Worm (Caenorhabditis elegans) whole organism, young adult: ENCODE measurements around the gene cdh-4.

Experiments used
- C06A6.2 ChIP-seq: fragments of 200-800 bp; sonication (Bioruptor generic); conservative IDR thresholded peaks from 2 replicates; pipeline ENCODE4 v1.3.6; 2022; ENCODE audit warnings: missing genetic modification characterization, missing compliant biosample characterization
- F10E7.11 ChIP-seq: sonication (generic microtip); optimal IDR thresholded peaks from 2 replicates; lab custom pipeline; 2017; ENCODE audit warnings: mild to moderate bottlenecking, missing genetic modification characterization, moderate library complexity, missing compliant biosample characterization
- F39B2.1 ChIP-seq: fragments of 200-800 bp; sonication (Bioruptor generic); IDR thresholded peaks from 2 replicates; pipeline ENCODE4 v1.3.6; 2022; ENCODE audit warnings: missing genetic modification reagents, missing genetic modification characterization, missing compliant biosample characterization
- F49E8.2 ChIP-seq: sonication (generic microtip); optimal IDR thresholded peaks from 3 replicates; lab custom pipeline; 2017; ENCODE audit warnings: missing genetic modification characterization, mild to moderate bottlenecking, missing compliant biosample characterization, antibody characterized with exemption, moderate library complexity; ENCODE audit not compliant: insufficient read depth
- F57A8.1 ChIP-seq: fragments of 200-800 bp; sonication (Bioruptor generic); optimal IDR thresholded peaks from 2 replicates; lab custom pipeline; 2018; ENCODE audit warnings: mild to moderate bottlenecking, missing genetic modification characterization, moderate library complexity, missing compliant biosample characterization
- F57C9.4 ChIP-seq: sonication (generic microtip); optimal IDR thresholded peaks from 2 replicates; lab custom pipeline; 2017; ENCODE audit warnings: mild to moderate bottlenecking, missing genetic modification characterization, missing compliant biosample characterization
- Y53G8AR.9 ChIP-seq: fragments of 200-800 bp; sonication (Bioruptor generic); conservative IDR thresholded peaks from 2 replicates; pipeline ENCODE4 v1.3.6; 2022; ENCODE audit warnings: missing genetic modification reagents, missing genetic modification characterization, missing compliant biosample characterization
- Y67H2A.10 ChIP-seq: fragments of 200-800 bp; sonication (Bioruptor generic); conservative IDR thresholded peaks from 2 replicates; pipeline ENCODE4 v1.3.6; 2022; ENCODE audit warnings: missing genetic modification reagents, missing genetic modification characterization, missing compliant biosample characterization
- aptf-2 ChIP-seq: fragments of 200-800 bp; sonication (Bioruptor generic); conservative IDR thresholded peaks from 2 replicates; pipeline ENCODE4 v1.3.6; 2022; ENCODE audit warnings: missing genetic modification reagents, missing genetic modification characterization, missing compliant biosample characterization
- atf-7 ChIP-seq: sonication (generic microtip); optimal IDR thresholded peaks from 2 replicates; lab custom pipeline; 2017; ENCODE audit warnings: mild to moderate bottlenecking, missing genetic modification characterization, missing compliant biosample characterization
- athp-1 ChIP-seq: sonication (generic microtip); optimal IDR thresholded peaks from 2 replicates; lab custom pipeline; 2017; ENCODE audit warnings: mild to moderate bottlenecking, missing genetic modification characterization, missing compliant biosample characterization
- attf-5 ChIP-seq: fragments of 200-800 bp; sonication (Bioruptor generic); optimal IDR thresholded peaks from 2 replicates; lab custom pipeline; 2018; ENCODE audit warnings: mild to moderate bottlenecking, missing genetic modification characterization, missing compliant biosample characterization
- bed-1 ChIP-seq: fragments of 200-800 bp; sonication (Bioruptor generic); IDR thresholded peaks from 2 replicates; pipeline ENCODE4 v1.3.6; 2022; ENCODE audit warnings: missing genetic modification reagents, missing genetic modification characterization, missing compliant biosample characterization
- cebp-1 ChIP-seq, 2 experiments: fragments of 200-800 bp in 1 of 2; sonication (Bioruptor generic) in 1 of 2; sonication (generic microtip) in 1 of 2; IDR thresholded peaks in 1 of 2; optimal IDR thresholded peaks in 1 of 2; 2 replicates each; pipeline versions ENCODE4 v1.3.6 to Lab custom; 2017 to 2022; ENCODE audit warnings: missing compliant biosample characterization in 2 of 2, missing genetic modification characterization in 2 of 2, mild to moderate bottlenecking in 1 of 2, missing genetic modification reagents in 1 of 2, moderate library complexity in 1 of 2
- cebp-2 ChIP-seq: fragments of 200-800 bp; sonication (Bioruptor generic); IDR thresholded peaks from 2 replicates; pipeline ENCODE4 v1.3.6; 2022; ENCODE audit warnings: missing genetic modification characterization, missing compliant biosample characterization
- ceh-100 ChIP-seq: fragments of 200-800 bp; sonication (Bioruptor generic); IDR thresholded peaks from 2 replicates; pipeline ENCODE4 v1.3.6; 2022; ENCODE audit warnings: missing genetic modification reagents, missing genetic modification characterization, missing compliant biosample characterization
- ceh-27 ChIP-seq: fragments of 200-800 bp; sonication (Bioruptor generic); optimal IDR thresholded peaks from 2 replicates; lab custom pipeline; 2018; ENCODE audit warnings: mild to moderate bottlenecking, missing genetic modification characterization, moderate library complexity, missing compliant biosample characterization
- ceh-40 ChIP-seq: fragments of 200-800 bp; sonication (Bioruptor generic); IDR thresholded peaks from 2 replicates; pipeline ENCODE4 v1.3.6; 2022; ENCODE audit warnings: missing genetic modification characterization, missing compliant biosample characterization
- ceh-58 ChIP-seq: fragments of 200-800 bp; sonication (Bioruptor generic); IDR thresholded peaks from 2 replicates; pipeline ENCODE4 v1.3.6; 2022; ENCODE audit warnings: missing genetic modification characterization, missing compliant biosample characterization
- chd-7 ChIP-seq: sonication (generic microtip); optimal IDR thresholded peaks from 2 replicates; lab custom pipeline; 2016; ENCODE audit warnings: mild to moderate bottlenecking, missing genetic modification characterization, moderate library complexity, missing compliant biosample characterization
- dox-1 ChIP-seq: fragments of 200-800 bp; sonication (Bioruptor generic); IDR thresholded peaks from 2 replicates; pipeline ENCODE4 v1.3.6; 2022; ENCODE audit warnings: missing genetic modification reagents, missing genetic modification characterization, missing compliant biosample characterization
- dpff-1 ChIP-seq: sonication (generic microtip); optimal IDR thresholded peaks from 2 replicates; lab custom pipeline; 2017; ENCODE audit warnings: mild to moderate bottlenecking, missing genetic modification characterization, missing compliant biosample characterization
- egl-44 ChIP-seq: fragments of 200-800 bp; sonication (Bioruptor generic); IDR thresholded peaks from 2 replicates; pipeline ENCODE4 v1.3.6; 2022; ENCODE audit warnings: missing genetic modification reagents, missing genetic modification characterization, missing compliant biosample characterization
- egrh-3 ChIP-seq: fragments of 200-800 bp; sonication (Bioruptor generic); IDR thresholded peaks from 2 replicates; pipeline ENCODE4 v1.3.6; 2022; ENCODE audit warnings: missing genetic modification reagents, missing genetic modification characterization, missing compliant biosample characterization
- hlh-12 ChIP-seq: sonication (generic microtip); optimal IDR thresholded peaks from 2 replicates; lab custom pipeline; 2016; ENCODE audit warnings: missing genetic modification characterization, missing compliant biosample characterization
- hmg-1.2 ChIP-seq: fragments of 200-800 bp; sonication (Bioruptor generic); IDR thresholded peaks from 2 replicates; pipeline ENCODE4 v1.3.6; 2022; ENCODE audit warnings: missing genetic modification reagents, missing genetic modification characterization, missing compliant biosample characterization
- hmg-20 ChIP-seq: fragments of 200-800 bp; sonication (Bioruptor generic); IDR thresholded peaks from 2 replicates; pipeline ENCODE4 v1.3.6; 2022; ENCODE audit warnings: missing genetic modification reagents, missing genetic modification characterization, missing compliant biosample characterization
- let-607 ChIP-seq, 2 experiments: fragments of 200-800 bp in 1 of 2; sonication (Bioruptor generic) in 1 of 2; sonication (generic microtip) in 1 of 2; optimal IDR thresholded peaks; 2 replicates each; lab custom pipeline; 2016 to 2018; ENCODE audit warnings: mild to moderate bottlenecking in 2 of 2, missing compliant biosample characterization in 2 of 2, missing genetic modification characterization in 2 of 2, moderate library complexity in 2 of 2, missing genotype in 1 of 2
- lin-26 ChIP-seq: fragments of 200-800 bp; sonication (Bioruptor generic); IDR thresholded peaks from 2 replicates; pipeline ENCODE4 v1.3.6; 2022; ENCODE audit warnings: missing genetic modification reagents, missing genetic modification characterization, missing compliant biosample characterization
- lir-1 ChIP-seq: fragments of 200-800 bp; sonication (Bioruptor generic); conservative IDR thresholded peaks from 2 replicates; pipeline ENCODE4 v1.3.6; 2022; ENCODE audit warnings: missing genetic modification reagents, missing genetic modification characterization, missing compliant biosample characterization
- lsl-1 ChIP-seq: fragments of 200-800 bp; sonication (Bioruptor generic); optimal IDR thresholded peaks from 2 replicates; lab custom pipeline; 2018; ENCODE audit warnings: mild to moderate bottlenecking, missing genetic modification characterization, moderate library complexity, missing compliant biosample characterization
- madf-10 ChIP-seq: sonication (generic microtip); optimal IDR thresholded peaks from 2 replicates; lab custom pipeline; 2016; ENCODE audit warnings: mild to moderate bottlenecking, missing genetic modification characterization, missing compliant biosample characterization
- madf-8 ChIP-seq: fragments of 200-800 bp; sonication (Bioruptor generic); conservative IDR thresholded peaks from 2 replicates; pipeline ENCODE4 v1.3.6; 2022; ENCODE audit warnings: missing genetic modification reagents, missing genetic modification characterization, missing compliant biosample characterization
- mcd-1 ChIP-seq: fragments of 200-800 bp; sonication (Bioruptor generic); IDR thresholded peaks from 2 replicates; pipeline ENCODE4 v1.3.6; 2022; ENCODE audit warnings: missing genetic modification reagents, missing genetic modification characterization, missing compliant biosample characterization
- mes-4 ChIP-seq: sonication (generic microtip); optimal IDR thresholded peaks from 2 replicates; lab custom pipeline; 2016; ENCODE audit warnings: missing genotype, missing genetic modification characterization, missing compliant biosample characterization
- nhr-179 ChIP-seq: sonication (generic microtip); optimal IDR thresholded peaks from 2 replicates; lab custom pipeline; 2016; ENCODE audit warnings: mild to moderate bottlenecking, missing genetic modification characterization, missing compliant biosample characterization
- nhr-90 ChIP-seq: sonication (generic microtip); optimal IDR thresholded peaks from 2 replicates; lab custom pipeline; 2016; ENCODE audit warnings: missing genotype, mild to moderate bottlenecking, missing genetic modification characterization, missing compliant biosample characterization
- repo-1 ChIP-seq: sonication (generic microtip); optimal IDR thresholded peaks from 2 replicates; lab custom pipeline; 2017; ENCODE audit warnings: mild to moderate bottlenecking, missing genetic modification characterization, missing compliant biosample characterization
- sdz-38 ChIP-seq: sonication (generic microtip); optimal IDR thresholded peaks from 2 replicates; lab custom pipeline; 2016; ENCODE audit warnings: missing genotype, missing genetic modification characterization, missing compliant biosample characterization
- sea-2 ChIP-seq: fragments of 200-800 bp; sonication (Bioruptor generic); IDR thresholded peaks from 2 replicates; pipeline ENCODE4 v1.3.6; 2022; ENCODE audit warnings: missing genetic modification characterization, missing compliant biosample characterization
- snpc-1.1 ChIP-seq: sonication (generic microtip); optimal IDR thresholded peaks from 2 replicates; lab custom pipeline; 2017; ENCODE audit warnings: missing genetic modification characterization, mild to moderate bottlenecking, missing compliant biosample characterization, antibody characterized with exemption, moderate library complexity, missing genotype, missing genetic modification reagents; ENCODE audit not compliant: insufficient read depth
- somi-1 ChIP-seq: fragments of 200-800 bp; sonication (Bioruptor generic); optimal IDR thresholded peaks from 2 replicates; lab custom pipeline; 2018; ENCODE audit warnings: mild to moderate bottlenecking, missing genetic modification characterization, missing compliant biosample characterization
- tbx-9 ChIP-seq: sonication (generic microtip); optimal IDR thresholded peaks from 2 replicates; lab custom pipeline; 2016; ENCODE audit warnings: borderline replicate concordance, missing genetic modification characterization, inconsistent platforms, missing compliant biosample characterization
- tlf-1 ChIP-seq: fragments of 200-800 bp; sonication (Bioruptor generic); optimal IDR thresholded peaks from 2 replicates; lab custom pipeline; 2018; ENCODE audit warnings: mild to moderate bottlenecking, missing genetic modification characterization, missing compliant biosample characterization
- unc-62 ChIP-seq: fragments of 150-350 bp; optimal IDR thresholded peaks from 2 replicates; lab custom pipeline; 2014; ENCODE audit warnings: missing biosample characterization, missing genetic modification reagents, missing genetic modification characterization
- zfh-2 ChIP-seq: fragments of 200-800 bp; sonication (Bioruptor generic); conservative IDR thresholded peaks from 2 replicates; pipeline ENCODE4 v1.3.6; 2022; ENCODE audit warnings: missing genetic modification reagents, missing genetic modification characterization, missing compliant biosample characterization
- zim-3 ChIP-seq: sonication (generic microtip); optimal IDR thresholded peaks from 2 replicates; lab custom pipeline; 2017; ENCODE audit warnings: mild to moderate bottlenecking, missing genetic modification characterization, moderate library complexity, missing compliant biosample characterization
- ztf-18 ChIP-seq: sonication (generic microtip); optimal IDR thresholded peaks from 2 replicates; lab custom pipeline; 2016; ENCODE audit warnings: missing genotype, mild to moderate bottlenecking, missing genetic modification characterization, missing compliant biosample characterization
- ztf-22 ChIP-seq: fragments of 200-800 bp; sonication (Bioruptor generic); optimal IDR thresholded peaks from 2 replicates; lab custom pipeline; 2018; ENCODE audit warnings: mild to moderate bottlenecking, missing genetic modification characterization, moderate library complexity, missing compliant biosample characterization

The cdh-4 gene

ce11 chrIII:4475428-4475968 is 44.7 kb upstream of the cdh-4 start, which contains the start of gene rps-1 (continued):
- TF ChIP-seq ceh-27 (GFP tag; lab: Kevin White, UChicago) (peak; percentile 99), atf-7 (tag; lab: Kevin White, UChicago) (peak; percentile 96), ceh-100 (peak; percentile 86), F10E7.11 (tag; lab: Kevin White, UChicago) (peak; percentile 86), dpff-1 (tag; lab: Kevin White, UChicago) (no peak), madf-10 (tag; lab: Kevin White, UChicago) (peak; percentile 94), repo-1 (tag; lab: Kevin White, UChicago) (peak; percentile 98), egrh-3 (peak; percentile 38; the same call in 1 of the 2 replicates), aptf-2 (no peak), mes-4 (tag; lab: Kevin White, UChicago) (no peak), egl-44 (peak; percentile 78), athp-1 (tag; lab: Kevin White, UChicago) (peak; percentile 90), snpc-1.1 (tag; lab: Kevin White, UChicago) (peak; percentile 80), ceh-40 (GFP tag; lab: Robert Waterston, UW) (peak; percentile 43; the same call in 1 of the 2 replicates), cebp-1 (GFP tag; IDR thresholded peaks at IDR 0.05; lab: Robert Waterston, UW) (peak; percentile 83), cebp-1 (tag; optimal IDR thresholded peaks at IDR 0.05; lab: Kevin White, UChicago) (peak; percentile 96), bed-1 (GFP tag; lab: Robert Waterston, UW) (no peak), let-607 (tag; optimal IDR thresholded peaks at IDR 0.05; lab: Kevin White, UChicago) (peak; percentile 90 to 95), attf-5 (GFP tag; lab: Kevin White, UChicago) (peak; percentile 98), tlf-1 (GFP tag; lab: Kevin White, UChicago) (peak; percentile 98), tbx-9 (tag; lab: Kevin White, UChicago) (no peak), F57C9.4 (tag; lab: Kevin White, UChicago) (peak; percentile 31), lir-1 (GFP tag; lab: Robert Waterston, UW) (peak; percentile 95), hmg-20 (peak; percentile 96), dox-1 (GFP tag; lab: Robert Waterston, UW) (peak; percentile 99), sea-2 (GFP tag; lab: Robert Waterston, UW) (peak; percentile 78; the same call in 1 of the 2 replicates), unc-62 (GFP tag; lab: Kevin White, UChicago) (peak; percentile 76), C06A6.2 (GFP tag; lab: Robert Waterston, UW) (peak; percentile 95), ceh-58 (GFP tag; lab: Robert Waterston, UW) (no peak), Y53G8AR.9 (GFP tag; lab: Robert Waterston, UW) (peak; percentile 99), somi-1 (peak; percentile 94), chd-7 (peak; percentile 96), madf-8 (GFP tag; lab: Robert Waterston, UW) (peak; percentile 79), zim-3 (peak; percentile 74), lsl-1 (GFP tag; lab: Kevin White, UChicago) (peak; percentile 98), hlh-12 (no peak), nhr-90 (tag; lab: Kevin White, UChicago) (peak; percentile 82)
- TF ChIP-seq, all 124 proteins: peak for 105

ce11 chrIII:4476313-4476712 is 43.8 kb upstream of the cdh-4 start:
- TF ChIP-seq nhr-179 (tag; lab: Kevin White, UChicago) (no peak), F39B2.1 (GFP tag; lab: Robert Waterston, UW) (no peak), Y67H2A.10 (GFP tag; lab: Robert Waterston, UW) (no peak), ztf-22 (no peak), F57A8.1 (GFP tag; lab: Kevin White, UChicago) (peak; percentile 9), zfh-2 (GFP tag; lab: Robert Waterston, UW) (no peak), cebp-2 (GFP tag; lab: Robert Waterston, UW) (no peak), hmg-1.2 (GFP tag; lab: Robert Waterston, UW) (0 out of 2 replicates have a peak, but pooled peaks have one; percentile 6), lin-26 (GFP tag; lab: Robert Waterston, UW) (no peak), F49E8.2 (tag; lab: Kevin White, UChicago) (no peak), ztf-18 (tag; lab: Kevin White, UChicago) (no peak), sdz-38 (no peak), mcd-1 (no peak), bed-1 (GFP tag; lab: Robert Waterston, UW) (no peak)
